Fruit fly (Drosophila melanogaster) whole organism, pupa: Measurements from ENCODE around the gene Sodh1.

Experiments used
- CG10348 ChIP-seq: fragments of 200-800 bp; sonication (Bioruptor generic); IDR thresholded peaks from 2 replicates; pipeline ENCODE4 v1.3.6; 2022; ENCODE audit warnings: missing biosample characterization, missing genetic modification characterization
- CG12605 ChIP-seq: fragments of 200-800 bp; sonication (Bioruptor generic); IDR thresholded peaks from 2 replicates; pipeline ENCODE4 v1.3.6; 2022; ENCODE audit warnings: missing biosample characterization, missing genetic modification characterization
- CG13204 ChIP-seq: fragments of 200-800 bp; sonication (Bioruptor generic); optimal IDR thresholded peaks from 2 replicates; lab custom pipeline; 2018; ENCODE audit warnings: missing biosample characterization, mild to moderate bottlenecking, missing genetic modification characterization, moderate library complexity
- CG14655 ChIP-seq: fragments of 200-800 bp; sonication (Bioruptor generic); optimal IDR thresholded peaks from 3 replicates; lab custom pipeline; 2017; ENCODE audit warnings: mild to moderate bottlenecking, missing biosample characterization, missing genetic modification reagents, missing genetic modification characterization
- CG15710 ChIP-seq: fragments of 200-800 bp; sonication (Bioruptor generic); optimal IDR thresholded peaks from 2 replicates; lab custom pipeline; 2018; ENCODE audit warnings: missing biosample characterization, mild to moderate bottlenecking, missing genetic modification characterization, moderate library complexity
- CG17806 ChIP-seq: fragments of 200-800 bp; sonication (Bioruptor generic); optimal IDR thresholded peaks from 2 replicates; lab custom pipeline; 2018; ENCODE audit warnings: missing biosample characterization, mild to moderate bottlenecking, missing genetic modification characterization, moderate library complexity
- CG32121 ChIP-seq: fragments of 200-800 bp; sonication (Bioruptor generic); IDR thresholded peaks from 2 replicates; pipeline ENCODE4 v1.3.6; 2022; ENCODE audit warnings: missing biosample characterization, missing genetic modification characterization
- CG34367 ChIP-seq: fragments of 200-800 bp; sonication (Bioruptor generic); optimal IDR thresholded peaks from 2 replicates; lab custom pipeline; 2018; ENCODE audit warnings: missing biosample characterization, mild to moderate bottlenecking, missing genetic modification characterization
- CG4496 ChIP-seq: fragments of 200-800 bp; sonication (Bioruptor generic); IDR thresholded peaks from 3 replicates; pipeline ENCODE4 v1.3.6; 2022; ENCODE audit warnings: missing biosample characterization, missing genetic modification characterization
- CG8159 ChIP-seq: fragments of 200-800 bp; sonication (Bioruptor generic); optimal IDR thresholded peaks from 3 replicates; lab custom pipeline; 2018; ENCODE audit warnings: missing biosample characterization, mild to moderate bottlenecking, missing genetic modification characterization, moderate library complexity
- CG8301 ChIP-seq: fragments of 200-800 bp; sonication (Bioruptor generic); optimal IDR thresholded peaks from 2 replicates; lab custom pipeline; 2018; ENCODE audit warnings: missing biosample characterization, mild to moderate bottlenecking, missing genetic modification characterization
- CG9948 ChIP-seq: fragments of 200-800 bp; sonication (Bioruptor generic); optimal IDR thresholded peaks from 2 replicates; lab custom pipeline; 2018; ENCODE audit warnings: missing biosample characterization, mild to moderate bottlenecking, missing genetic modification characterization, moderate library complexity
- D1 ChIP-seq: fragments of 200-800 bp; sonication (Bioruptor generic); optimal IDR thresholded peaks from 2 replicates; lab custom pipeline; 2018; ENCODE audit warnings: missing biosample characterization, mild to moderate bottlenecking, missing genetic modification characterization, moderate library complexity
- EcR ChIP-seq: fragments of 200-800 bp; sonication (Bioruptor generic); optimal IDR thresholded peaks from 3 replicates; lab custom pipeline; 2019; ENCODE audit warnings: missing biosample characterization, missing genetic modification characterization, mild to moderate bottlenecking, moderate library complexity, missing genetic modification reagents
- Ets98B ChIP-seq: fragments of 200-800 bp; sonication (Bioruptor generic); IDR thresholded peaks from 2 replicates; pipeline ENCODE4 v1.3.6; 2022; ENCODE audit warnings: missing biosample characterization, missing genetic modification characterization
- Pif1A ChIP-seq: fragments of 200-800 bp; sonication (Bioruptor generic); optimal IDR thresholded peaks from 3 replicates; lab custom pipeline; 2016; ENCODE audit warnings: missing biosample characterization, missing genetic modification characterization
- Pif1B ChIP-seq: fragments of 200-800 bp; sonication (Bioruptor generic); optimal IDR thresholded peaks from 3 replicates; lab custom pipeline; 2016; ENCODE audit warnings: missing biosample characterization, missing genetic modification characterization
- Snoo ChIP-seq: fragments of 200-800 bp; sonication (Bioruptor generic); optimal IDR thresholded peaks from 3 replicates; lab custom pipeline; 2017; ENCODE audit warnings: missing biosample characterization, mild to moderate bottlenecking, missing genetic modification characterization, inconsistent platforms
- fd96Ca ChIP-seq: fragments of 200-800 bp; sonication (Bioruptor generic); IDR thresholded peaks from 3 replicates; pipeline ENCODE4 v1.3.6; 2022; ENCODE audit warnings: missing biosample characterization, missing genetic modification characterization
- gl ChIP-seq: fragments of 200-800 bp; sonication (Bioruptor generic); optimal IDR thresholded peaks from 2 replicates; lab custom pipeline; 2018; ENCODE audit warnings: missing biosample characterization, mild to moderate bottlenecking, missing genetic modification characterization
- rn ChIP-seq: fragments of 200-800 bp; sonication (Bioruptor generic); IDR thresholded peaks from 2 replicates; pipeline ENCODE4 v1.3.6; 2022; ENCODE audit warnings: missing biosample characterization, missing genetic modification characterization

The Sodh1 gene

dm6 chr3R:7028554-7028953 lies 23.6 kb upstream of the Sodh1 start:
- TF ChIP-seq CG34367 (tag; lab: Kevin White, UChicago) = no peak
- no peak for TF ChIP-seq Pif1A (GFP tag; lab: Kevin White, UChicago)
- TF ChIP-seq rn (GFP tag; lab: Robert Waterston, UW) = no peak
- no peak for TF ChIP-seq CG14655
- no peak for TF ChIP-seq CG17806 (tag; lab: Kevin White, UChicago)
- no peak for TF ChIP-seq Snoo (tag; lab: Kevin White, UChicago)
- no peak for TF ChIP-seq CG8159 (tag; lab: Kevin White, UChicago)
- TF ChIP-seq CG10348 (GFP tag; lab: Robert Waterston, UW) = no peak
- TF ChIP-seq CG4496 (GFP tag; lab: Robert Waterston, UW) = no peak
- no peak for TF ChIP-seq CG12605 (GFP tag; lab: Robert Waterston, UW)
- no peak for TF ChIP-seq Pif1B (GFP tag; lab: Kevin White, UChicago)
- TF ChIP-seq CG13204 (GFP tag; lab: Kevin White, UChicago) = no peak
- TF ChIP-seq D1 (tag; lab: Kevin White, UChicago) = no peak
- TF ChIP-seq gl (tag; lab: Kevin White, UChicago) = no peak
- no peak for TF ChIP-seq Ets98B
- no peak for TF ChIP-seq fd96Ca (GFP tag; lab: Robert Waterston, UW)
- no peak for TF ChIP-seq CG9948
- TF ChIP-seq CG32121 (GFP tag; lab: Robert Waterston, UW) = no peak
- no peak for TF ChIP-seq EcR

dm6 chr3R:7029434-7029833 lies 22.7 kb upstream of the Sodh1 start:
- TF ChIP-seq gl (tag; lab: Kevin White, UChicago) (no peak), CG9948 (no peak), CG12605 (GFP tag; lab: Robert Waterston, UW) (no peak), Pif1A (GFP tag; lab: Kevin White, UChicago) (no peak), rn (GFP tag; lab: Robert Waterston, UW) (no peak), CG14655 (no peak), CG34367 (tag; lab: Kevin White, UChicago) (no peak), fd96Ca (GFP tag; lab: Robert Waterston, UW) (no peak), CG17806 (tag; lab: Kevin White, UChicago) (no peak), D1 (tag; lab: Kevin White, UChicago) (no peak)
- TF ChIP-seq, all 21 proteins: peak for 0

dm6 chr3R:7031553-7031952 lies 20.6 kb upstream of the Sodh1 start:
- TF ChIP-seq Pif1B (GFP tag; lab: Kevin White, UChicago) (no peak), CG12605 (GFP tag; lab: Robert Waterston, UW) (no peak), CG10348 (GFP tag; lab: Robert Waterston, UW) (no peak), rn (GFP tag; lab: Robert Waterston, UW) (no peak), Snoo (tag; lab: Kevin White, UChicago) (no peak), CG34367 (tag; lab: Kevin White, UChicago) (no peak), CG9948 (no peak), Pif1A (GFP tag; lab: Kevin White, UChicago) (no peak), CG4496 (GFP tag; lab: Robert Waterston, UW) (no peak), CG15710 (tag; lab: Kevin White, UChicago) (no peak), CG8301 (tag; lab: Kevin White, UChicago) (no peak), D1 (tag; lab: Kevin White, UChicago) (no peak), CG14655 (no peak), fd96Ca (GFP tag; lab: Robert Waterston, UW) (no peak), CG13204 (GFP tag; lab: Kevin White, UChicago) (no peak), Ets98B (no peak), CG17806 (tag; lab: Kevin White, UChicago) (no peak)

dm6 chr3R:7033707-7034106 lies 18.4 kb upstream of the Sodh1 start:
- TF ChIP-seq CG10348 (GFP tag; lab: Robert Waterston, UW) = no peak
- no peak for TF ChIP-seq CG17806 (tag; lab: Kevin White, UChicago)
- no peak for TF ChIP-seq CG8159 (tag; lab: Kevin White, UChicago)
- no peak for TF ChIP-seq D1 (tag; lab: Kevin White, UChicago)
- TF ChIP-seq EcR = no peak
- no peak for TF ChIP-seq CG14655
- TF ChIP-seq Ets98B = no peak
- no peak for TF ChIP-seq Snoo (tag; lab: Kevin White, UChicago)
- no peak for TF ChIP-seq CG9948
- TF ChIP-seq CG13204 (GFP tag; lab: Kevin White, UChicago) = no peak
- no peak for TF ChIP-seq fd96Ca (GFP tag; lab: Robert Waterston, UW)
- TF ChIP-seq CG34367 (tag; lab: Kevin White, UChicago) = no peak
- TF ChIP-seq, all 21 proteins: peak for 0

- TF ChIP-seq rn (GFP tag; lab: Robert Waterston, UW) = no peak
- no peak for TF ChIP-seq CG9948
These were observed 17.7 kb upstream of the Sodh1 start for dm6 chr3R:7034440-7034839.

- TF ChIP-seq D1 (tag; lab: Kevin White, UChicago) (no peak), CG9948 (no peak), CG8159 (tag; lab: Kevin White, UChicago) (no peak), EcR (no peak), Ets98B (no peak), gl (tag; lab: Kevin White, UChicago) (no peak), CG32121 (GFP tag; lab: Robert Waterston, UW) (no peak), CG13204 (GFP tag; lab: Kevin White, UChicago) (no peak)
These were observed 16.4 kb upstream of the Sodh1 start for dm6 chr3R:7035703-7036266.
